Worm (Caenorhabditis elegans) whole organism, L2 larva: ENCODE data around the gene srz-96.
A peak's percentile ranks its signal among the peaks of the same experiment; 100 is the strongest.

Experiments used
- F13H6.1 ChIP-seq: sonication (generic microtip); optimal IDR thresholded peaks from 2 replicates; lab custom pipeline; 2016; ENCODE audit warnings: missing genetic modification characterization, missing compliant biosample characterization
- fos-1 ChIP-seq: fragments of 150-350 bp; optimal IDR thresholded peaks from 2 replicates; lab custom pipeline; 2014; ENCODE audit warnings: missing biosample characterization, missing genetic modification characterization
- lin-11 ChIP-seq: fragments of 150-350 bp; sonication (generic microtip); optimal IDR thresholded peaks from 2 replicates; lab custom pipeline; 2014; ENCODE audit warnings: missing biosample characterization, missing genetic modification characterization, inconsistent platforms, mixed read lengths
- lin-39 ChIP-seq: fragments of 150-350 bp; optimal IDR thresholded peaks from 2 replicates; lab custom pipeline; 2014; ENCODE audit warnings: missing biosample characterization, missing genetic modification reagents, missing genetic modification characterization
- mbf-1 ChIP-seq: sonication (generic microtip); optimal IDR thresholded peaks from 2 replicates; lab custom pipeline; 2017; ENCODE audit warnings: missing biosample characterization, missing genetic modification characterization
- nhr-12 ChIP-seq: fragments of 150-350 bp; optimal IDR thresholded peaks from 2 replicates; lab custom pipeline; 2014; ENCODE audit warnings: missing biosample characterization, missing genetic modification characterization
- nhr-6 ChIP-seq: fragments of 150-350 bp; optimal IDR thresholded peaks from 2 replicates; lab custom pipeline; 2014; ENCODE audit warnings: missing biosample characterization, missing genetic modification characterization
- sma-9 ChIP-seq, 2 experiments: fragments of 150-350 bp in 1 of 2; sonication (generic microtip) in 1 of 2; optimal IDR thresholded peaks; 2 replicates each; lab custom pipeline; 2014 to 2016; ENCODE audit warnings: missing genetic modification characterization in 2 of 2, mild to moderate bottlenecking in 1 of 2, missing biosample characterization in 1 of 2, missing compliant biosample characterization in 1 of 2, missing genetic modification reagents in 1 of 2, moderate library complexity in 1 of 2
- snpc-4 ChIP-seq: fragments of 150-350 bp; optimal IDR thresholded peaks from 2 replicates; lab custom pipeline; 2014; ENCODE audit warnings: missing biosample characterization, missing genetic modification characterization
- zag-1 ChIP-seq: fragments of 150-350 bp; optimal IDR thresholded peaks from 2 replicates; lab custom pipeline; 2014; ENCODE audit warnings: missing biosample characterization, missing genetic modification characterization

Gene srz-96

DNA sequence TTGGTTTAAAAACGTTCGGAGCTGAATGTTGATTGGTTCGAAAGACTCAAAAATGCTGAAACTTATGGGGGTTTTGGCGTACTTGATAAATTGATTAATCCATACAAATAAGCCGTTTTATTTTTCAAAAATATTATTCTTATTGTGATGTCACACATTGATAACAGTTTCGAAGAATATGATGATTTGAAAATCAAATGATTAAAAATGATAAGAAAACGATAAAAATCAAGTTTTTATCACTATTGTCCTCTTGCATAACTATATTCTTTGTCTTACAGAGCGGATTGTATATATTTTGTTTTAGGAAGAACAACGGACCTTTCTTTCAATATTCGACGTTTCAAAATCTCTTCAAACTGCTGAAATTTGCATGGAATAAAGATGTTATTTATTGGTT, 44.0 kb downstream of the srz-96 start:
- TF ChIP-seq fos-1 (tag; lab: Kevin White, UChicago) (peak; percentile 87), nhr-12 (tag; lab: Kevin White, UChicago) (no peak)
- TF ChIP-seq, all 48 proteins: peak for 1

DNA sequence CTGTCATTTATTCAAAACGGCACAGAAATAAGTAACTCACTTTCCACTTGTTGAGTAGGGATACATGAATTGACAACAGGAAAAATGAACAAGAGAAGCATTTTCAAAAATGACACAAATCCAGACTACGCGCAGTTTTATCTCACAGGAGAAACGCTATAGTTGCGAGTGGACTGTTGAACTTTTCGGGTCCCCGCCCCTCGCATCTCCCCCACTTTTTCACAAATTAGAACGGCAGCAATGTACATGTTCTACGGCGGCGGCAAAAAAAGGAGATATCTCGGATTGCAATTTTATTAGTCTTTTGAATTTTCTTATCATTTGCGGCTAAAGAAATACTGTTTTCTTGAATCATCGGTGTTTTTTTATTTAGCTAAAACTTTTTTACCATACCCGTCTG, 46.4 kb downstream of the srz-96 start, which contains the start of gene clec-242:
Gene clec-242 (minus strand): TSS at position 101 of the 400 bp plus-strand sequence.
- TF ChIP-seq zag-1 (no peak), F13H6.1 (tag; lab: Kevin White, UChicago) (no peak), sma-9 (GFP tag; optimal IDR thresholded peaks at IDR 0.05; lab: Kevin White, UChicago) (no peak), sma-9 (tag; optimal IDR thresholded peaks at IDR 0.05; lab: Kevin White, UChicago) (no peak), mbf-1 (tag; lab: Kevin White, UChicago) (no peak), nhr-6 (tag; lab: Kevin White, UChicago) (no peak)

DNA sequence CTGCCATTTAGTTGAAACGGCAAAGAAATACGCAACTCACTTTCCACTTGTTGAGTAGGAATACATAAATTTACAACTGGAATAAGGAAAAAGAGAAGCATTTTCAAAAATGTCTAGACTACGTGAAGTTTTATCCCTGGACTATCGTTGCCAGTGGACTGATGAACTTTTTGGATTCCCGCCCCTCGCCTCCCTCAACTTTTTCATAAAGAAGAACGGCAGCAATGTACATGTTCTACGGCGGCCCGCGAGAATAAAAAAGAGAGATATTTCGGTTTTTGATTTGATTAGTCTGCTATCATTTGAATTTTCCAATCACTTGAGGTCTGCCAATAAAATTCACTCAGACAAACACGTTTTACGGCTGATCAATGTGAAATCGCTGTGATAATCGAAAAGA, 49.9 kb downstream of the srz-96 start, which contains the start of gene clec-243:
Gene clec-243 (minus strand): TSS at position 101 of the 400 bp plus-strand sequence.
- no peak for TF ChIP-seq snpc-4 (tag; lab: Kevin White, UChicago)
- TF ChIP-seq lin-39 (tag; lab: Kevin White, UChicago) = no peak
- TF ChIP-seq lin-11 (tag; lab: Kevin White, UChicago) = no peak
- TF ChIP-seq, all 48 proteins: peak for 0
